Worm (Caenorhabditis elegans): ENCODE measurements around the gene W03C9.6.

W03C9.6 gene

ce11 chrII:11952963-11953362, 1.3 kb upstream of the W03C9.6 start:
- TF ChIP-seq ceh-30 (tag; optimal IDR thresholded peaks at IDR 0.05), result no peak
- TF ChIP-seq fkh-6 (tag; optimal IDR thresholded peaks at IDR 0.05), result no peak
- no peak for TF ChIP-seq elt-4 (tag; optimal IDR thresholded peaks at IDR 0.05)
- TF ChIP-seq unc-3 (GFP tag; conservative IDR thresholded peaks at IDR 0.05), result no peak
- no peak for TF ChIP-seq unc-3 (tag; optimal IDR thresholded peaks at IDR 0.05)
- TF ChIP-seq ceh-24 (tag; optimal IDR thresholded peaks at IDR 0.05), result no peak
- TF ChIP-seq ttx-3 (tag; optimal IDR thresholded peaks at IDR 0.05), result no peak
- no peak for TF ChIP-seq hlh-8 (tag; optimal IDR thresholded peaks at IDR 0.05)
- TF ChIP-seq ceh-2 (tag; optimal IDR thresholded peaks at IDR 0.05), result no peak
- no peak for TF ChIP-seq tbx-2 (tag; optimal IDR thresholded peaks at IDR 0.05)
- TF ChIP-seq eyg-1 (tag; optimal IDR thresholded peaks at IDR 0.05), result no peak
- TF ChIP-seq dve-1 (tag; optimal IDR thresholded peaks at IDR 0.05), result no peak
- no peak for TF ChIP-seq lin-11 (tag; optimal IDR thresholded peaks at IDR 0.05)
- no peak for TF ChIP-seq madf-2 (tag; optimal IDR thresholded peaks at IDR 0.05)
- TF ChIP-seq sox-2 (GFP tag; IDR thresholded peaks at IDR 0.05), result no peak

ce11 chrII:11954811-11955210, 503 bp downstream of the W03C9.6 start:
- no peak for TF ChIP-seq zip-5 (tag; optimal IDR thresholded peaks at IDR 0.05)
- no peak for TF ChIP-seq hlh-6 (tag; optimal IDR thresholded peaks at IDR 0.05)
- TF ChIP-seq sdc-2 (tag; optimal IDR thresholded peaks at IDR 0.05), result no peak
- no peak for TF ChIP-seq pha-2 (tag; optimal IDR thresholded peaks at IDR 0.05)
- no peak for TF ChIP-seq C38D4.7 (GFP tag; optimal IDR thresholded peaks at IDR 0.05)
- no peak for TF ChIP-seq ceh-30 (tag; optimal IDR thresholded peaks at IDR 0.05)
- TF ChIP-seq dve-1 (tag; optimal IDR thresholded peaks at IDR 0.05), result peak; percentile 82
- TF ChIP-seq lim-6 (tag; optimal IDR thresholded peaks at IDR 0.05), result no peak
- TF ChIP-seq sox-2 (GFP tag; IDR thresholded peaks at IDR 0.05), result no peak

DNA sequence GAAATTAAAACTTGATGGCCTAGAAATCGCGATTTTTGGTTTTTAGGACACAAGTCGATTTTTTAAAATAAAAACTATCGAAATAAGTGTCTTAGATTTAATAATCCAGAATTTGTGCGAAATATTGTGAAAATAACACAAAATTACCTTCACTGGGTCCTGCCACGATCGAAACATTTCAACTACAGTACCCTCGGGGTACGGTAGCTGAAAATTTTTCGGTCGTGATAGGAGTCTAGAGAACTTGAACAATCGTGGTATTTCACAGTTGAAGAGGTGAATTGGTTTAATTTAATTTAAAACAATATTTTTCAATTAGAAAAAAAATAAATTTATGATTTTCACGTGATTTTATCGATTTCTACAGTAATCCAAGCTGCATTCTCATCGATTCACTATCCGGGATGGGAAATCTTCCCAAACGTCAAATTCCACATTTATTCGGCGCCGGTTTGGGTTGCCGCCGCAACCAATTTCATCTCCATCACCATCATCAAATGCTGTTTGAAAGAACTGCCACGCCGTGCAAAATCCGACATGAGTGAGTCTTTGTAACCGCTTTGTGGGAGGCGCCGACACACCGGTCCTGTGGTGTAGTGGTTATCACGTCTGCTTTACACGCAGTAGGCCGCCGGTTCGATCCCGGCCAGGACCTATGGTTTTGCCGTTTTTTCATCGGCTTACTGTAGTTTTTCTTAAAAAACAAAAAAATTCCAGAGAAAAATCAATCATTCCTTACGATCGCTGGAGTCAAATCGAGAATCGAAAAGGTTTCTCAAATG, 4.7 kb downstream of the W03C9.6 start:
- TF ChIP-seq ceh-18 (tag; optimal IDR thresholded peaks at IDR 0.05) (peak; percentile 44), ceh-34 (tag; optimal IDR thresholded peaks at IDR 0.05) (peak; percentile 11), pros-1 (tag; optimal IDR thresholded peaks at IDR 0.05) (no peak), ceh-48 (tag; optimal IDR thresholded peaks at IDR 0.05) (peak; percentile 40), hlh-6 (tag; optimal IDR thresholded peaks at IDR 0.05) (peak; percentile 53), fkh-6 (tag; optimal IDR thresholded peaks at IDR 0.05) (no peak), ceh-31 (tag; optimal IDR thresholded peaks at IDR 0.05) (peak; percentile 23), unc-3 (GFP tag; conservative IDR thresholded peaks at IDR 0.05) (peak; percentile 48; the same call in 1 of the 2 replicates), unc-3 (tag; optimal IDR thresholded peaks at IDR 0.05) (no peak), hlh-13 (GFP tag; optimal IDR thresholded peaks at IDR 0.05) (peak; percentile 48), zip-5 (tag; optimal IDR thresholded peaks at IDR 0.05) (peak; percentile 2), ceh-6 (GFP tag; optimal IDR thresholded peaks at IDR 0.05) (peak; percentile 60), ttx-3 (tag; optimal IDR thresholded peaks at IDR 0.05) (peak; percentile 42), pha-4 (tag; optimal IDR thresholded peaks at IDR 0.05) (no peak), ceh-14 (tag; optimal IDR thresholded peaks at IDR 0.05) (peak; percentile 61), T23F11.4 (GFP tag; optimal IDR thresholded peaks at IDR 0.05) (peak; percentile 34), dve-1 (tag; optimal IDR thresholded peaks at IDR 0.05) (no peak), npax-4 (tag; optimal IDR thresholded peaks at IDR 0.05) (no peak), pag-3 (tag; optimal IDR thresholded peaks at IDR 0.05; ENCODE audit: borderline replicate concordance) (no peak), ceh-30 (tag; optimal IDR thresholded peaks at IDR 0.05) (no peak), madf-2 (tag; optimal IDR thresholded peaks at IDR 0.05) (peak; percentile 11), unc-86 (tag; optimal IDR thresholded peaks at IDR 0.05) (peak; percentile 39), ceh-22 (tag; optimal IDR thresholded peaks at IDR 0.05) (no peak), C08G9.2 (tag; optimal IDR thresholded peaks at IDR 0.05) (peak; percentile 3), pqm-1 (tag; optimal IDR thresholded peaks at IDR 0.05) (no peak), ztf-16 (tag; optimal IDR thresholded peaks at IDR 0.05) (peak; percentile 22), nfya-1 (tag; optimal IDR thresholded peaks at IDR 0.05) (peak; percentile 40), pha-2 (tag; optimal IDR thresholded peaks at IDR 0.05) (peak; percentile 23), sox-2 (GFP tag; IDR thresholded peaks at IDR 0.05) (peak; percentile 5; the same call in 1 of the 2 replicates), C38D4.7 (GFP tag; optimal IDR thresholded peaks at IDR 0.05) (peak; percentile 42), mec-3 (tag; optimal IDR thresholded peaks at IDR 0.05; ENCODE audit: borderline replicate concordance) (no peak), ceh-19 (GFP tag; optimal IDR thresholded peaks at IDR 0.05) (peak; percentile 49), ceh-45 (GFP tag; IDR thresholded peaks at IDR 0.05) (no peak), ref-2 (tag; optimal IDR thresholded peaks at IDR 0.05) (peak; percentile 63), Y22D7AL.16 (tag; optimal IDR thresholded peaks at IDR 0.05) (peak; percentile 3), unc-55 (GFP tag; optimal IDR thresholded peaks at IDR 0.05) (no peak), ceh-24 (tag; optimal IDR thresholded peaks at IDR 0.05) (no peak), fkh-10 (GFP tag; optimal IDR thresholded peaks at IDR 0.05) (no peak)
